Worm (Caenorhabditis elegans) whole organism, L3 larva: ENCODE data around the gene srw-129.

Source experiments
- aly-2 ChIP-seq: fragments of 150-350 bp; optimal IDR thresholded peaks from 2 replicates; lab custom pipeline; 2014; ENCODE audit warnings: missing biosample characterization, missing genetic modification characterization
- ceh-82 ChIP-seq: fragments of 150-350 bp; optimal IDR thresholded peaks from 2 replicates; lab custom pipeline; 2014; ENCODE audit warnings: missing biosample characterization, missing genetic modification characterization
- egl-27 ChIP-seq: sonication (generic microtip); optimal IDR thresholded peaks from 4 replicates; lab custom pipeline; 2017; ENCODE audit warnings: missing biosample characterization, missing genetic modification reagents, missing genetic modification characterization
- egl-5 ChIP-seq: fragments of 150-350 bp; optimal IDR thresholded peaks from 2 replicates; lab custom pipeline; 2017; ENCODE audit warnings: missing biosample characterization, missing genetic modification reagents, missing genetic modification characterization, inconsistent platforms
- fkh-10 ChIP-seq: sonication (generic microtip); optimal IDR thresholded peaks from 2 replicates; lab custom pipeline; 2017; ENCODE audit warnings: missing biosample characterization, missing genetic modification reagents, missing genetic modification characterization
- nfya-1 ChIP-seq: sonication (generic microtip); optimal IDR thresholded peaks from 2 replicates; lab custom pipeline; 2017; ENCODE audit warnings: missing genetic modification characterization, mild to moderate bottlenecking, missing compliant biosample characterization, antibody characterized with exemption, moderate library complexity; ENCODE audit not compliant: insufficient read depth
- ztf-11 ChIP-seq: fragments of 150-350 bp; optimal IDR thresholded peaks from 2 replicates; lab custom pipeline; 2014; ENCODE audit warnings: missing biosample characterization, missing genetic modification characterization

- no peak for TF ChIP-seq aly-2 (tag; lab: Kevin White, UChicago)
- no peak for TF ChIP-seq fkh-10 (GFP tag; lab: Kevin White, UChicago)
- TF ChIP-seq ztf-11 (tag; lab: Kevin White, UChicago) = no peak
- no peak for TF ChIP-seq ceh-82 (tag; lab: Kevin White, UChicago)
- TF ChIP-seq egl-27 (tag; lab: Kevin White, UChicago) = no peak
- TF ChIP-seq nfya-1 (tag; lab: Kevin White, UChicago) = no peak
- no peak for TF ChIP-seq egl-5 (tag; lab: Kevin White, UChicago)
Observed at ce11 chrV:2996105-2996504, 24.4 kb downstream of the srw-129 start, which contains the start of gene srw-120.
